Worm (Caenorhabditis elegans): ENCODE results near the gene kin-9.

DNA sequence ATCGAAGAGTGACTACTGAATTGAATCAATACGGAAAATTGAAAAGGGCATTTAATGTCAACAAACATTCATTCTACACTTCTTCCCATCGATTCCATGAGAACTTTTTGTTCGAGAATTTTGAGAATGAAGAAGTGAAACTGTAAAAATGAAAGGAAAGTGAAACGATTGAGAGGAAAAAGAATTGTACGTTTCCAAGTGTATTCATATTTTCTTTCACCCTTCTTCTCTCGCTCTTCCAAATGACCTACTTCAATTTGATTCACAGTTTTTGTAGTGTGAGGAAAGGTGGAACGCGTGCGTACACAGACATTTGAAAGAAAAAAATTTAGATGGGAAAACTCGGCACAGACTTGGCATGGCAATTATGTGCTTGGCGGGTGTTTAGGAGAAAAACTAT, 8.2 kb upstream of the kin-9 start:
- TF ChIP-seq nhr-11 (tag; optimal IDR thresholded peaks at IDR 0.05) (no peak), ama-1 (optimal IDR thresholded peaks at IDR 0.05) (no peak), odd-2 (tag; optimal IDR thresholded peaks at IDR 0.05) (no peak), pat-9 (tag; optimal IDR thresholded peaks at IDR 0.05) (no peak), K09A11.1 (tag; optimal IDR thresholded peaks at IDR 0.05; ENCODE audit: insufficient read depth) (no peak), che-1 (tag; optimal IDR thresholded peaks at IDR 0.05) (no peak), unc-42 (tag; optimal IDR thresholded peaks at IDR 0.05) (no peak), eyg-1 (tag; optimal IDR thresholded peaks at IDR 0.05) (no peak), F13H6.1 (tag; optimal IDR thresholded peaks at IDR 0.05) (no peak), ceh-30 (tag; optimal IDR thresholded peaks at IDR 0.05) (no peak), ceh-2 (tag; optimal IDR thresholded peaks at IDR 0.05) (no peak), pag-3 (tag; optimal IDR thresholded peaks at IDR 0.05; ENCODE audit: borderline replicate concordance) (no peak), pqm-1 (tag; optimal IDR thresholded peaks at IDR 0.05) (no peak)

Measured in whole organism, late embryonic.